ENCODE assay signal across 1 fruit fly cellular context in the genomic region with DNA sequence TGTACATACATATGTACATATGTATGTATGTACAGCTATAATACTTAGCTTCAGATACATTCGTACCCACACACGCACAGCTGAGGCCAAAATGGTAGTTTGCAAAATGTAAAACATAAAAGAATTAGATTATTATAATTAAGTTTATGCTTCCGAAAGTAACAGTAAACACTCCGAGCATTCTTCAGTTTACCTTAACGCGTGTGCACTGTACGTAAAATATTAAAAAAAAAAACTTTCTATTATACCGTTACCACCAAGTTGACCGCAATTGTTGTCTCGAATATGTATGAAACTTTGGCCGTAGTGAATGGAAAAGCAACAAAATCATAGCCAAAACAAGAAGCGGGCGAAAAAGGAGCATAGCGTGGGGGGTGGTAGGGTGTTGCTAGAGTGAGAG.
TF ChIP-seq lines count a peak whose summit lies in the region.

No protein-coding gene starts in this region.

TF ChIP-seq in whole organism, embryonic, 481 proteins besides CTCF, POLR2A, EP300 and RAD21 (continued from another document):
- TF ChIP-seq CG4707 (GFP tag; optimal IDR thresholded peaks at IDR 0.05; lab: Kevin White, UChicago) = peak; percentile 73
- TF ChIP-seq pnt (GFP tag; optimal IDR thresholded peaks at IDR 0.05; lab: Kevin White, UChicago) = peak; percentile 29
- peak; percentile 78 for TF ChIP-seq ken (GFP tag; IDR thresholded peaks at IDR 0.05; lab: Robert Waterston, UW)
- TF ChIP-seq hbn (GFP tag; IDR thresholded peaks at IDR 0.05; lab: Robert Waterston, UW; ENCODE audit: partially characterized antibody) = no peak
- TF ChIP-seq gro (GFP tag; optimal IDR thresholded peaks at IDR 0.05; lab: Kevin White, UChicago) = peak; percentile 63
- TF ChIP-seq CG4820 (GFP tag; optimal IDR thresholded peaks at IDR 0.05; lab: Kevin White, UChicago) = peak; percentile 83
- TF ChIP-seq mld (GFP tag; IDR thresholded peaks at IDR 0.05; lab: Robert Waterston, UW; ENCODE audit: partially characterized antibody) = no peak
- TF ChIP-seq Ptx1 (GFP tag; IDR thresholded peaks at IDR 0.05; lab: Robert Waterston, UW) = peak; percentile 87
- TF ChIP-seq CG13624 (GFP tag; optimal IDR thresholded peaks at IDR 0.05; lab: Kevin White, UChicago) = peak; percentile 53
- TF ChIP-seq repo (GFP tag; optimal IDR thresholded peaks at IDR 0.05; lab: Kevin White, UChicago) = peak; percentile 43
- peak; percentile 67 for TF ChIP-seq CG6254 (GFP tag; optimal IDR thresholded peaks at IDR 0.05; lab: Kevin White, UChicago)
- peak; percentile 63; the same call in 1 of the 3 replicates for TF ChIP-seq ase (GFP tag; IDR thresholded peaks at IDR 0.05; lab: Robert Waterston, UW)
- no peak for TF ChIP-seq dimm (GFP tag; IDR thresholded peaks at IDR 0.05; lab: Robert Waterston, UW)
- TF ChIP-seq dm (GFP tag; optimal IDR thresholded peaks at IDR 0.05; lab: Kevin White, UChicago) = peak; percentile 40
- peak; percentile 7 for TF ChIP-seq pros (GFP tag; optimal IDR thresholded peaks at IDR 0.05; lab: Kevin White, UChicago)
- TF ChIP-seq Opbp (GFP tag; IDR thresholded peaks at IDR 0.05; lab: Robert Waterston, UW; ENCODE audit: partially characterized antibody) = no peak
- peak; percentile 89 for TF ChIP-seq unpg (GFP tag; optimal IDR thresholded peaks at IDR 0.05; lab: Kevin White, UChicago)
- no peak for TF ChIP-seq CG9797 (GFP tag; optimal IDR thresholded peaks at IDR 0.05; lab: Kevin White, UChicago)
- peak; percentile 88 for TF ChIP-seq dysf (GFP tag; IDR thresholded peaks at IDR 0.05; lab: Robert Waterston, UW)
- TF ChIP-seq Elba2 (GFP tag; optimal IDR thresholded peaks at IDR 0.05; lab: Kevin White, UChicago) = no peak
- peak; percentile 72 for TF ChIP-seq Hand (GFP tag; optimal IDR thresholded peaks at IDR 0.05; lab: Kevin White, UChicago)
- no peak for TF ChIP-seq ham (GFP tag; IDR thresholded peaks at IDR 0.05; lab: Robert Waterston, UW)
- 0 out of 2 replicates have a peak, but pooled peaks have one; percentile 37 for TF ChIP-seq sim (GFP tag; IDR thresholded peaks at IDR 0.05; lab: Robert Waterston, UW)
- TF ChIP-seq Atf6 (GFP tag; IDR thresholded peaks at IDR 0.05; lab: Robert Waterston, UW) = peak; percentile 90
- TF ChIP-seq trem (tag; optimal IDR thresholded peaks at IDR 0.05; lab: Kevin White, UChicago) = peak; percentile 51
- TF ChIP-seq CG3407 (GFP tag; optimal IDR thresholded peaks at IDR 0.05; lab: Kevin White, UChicago) = peak; percentile 69
- peak; percentile 50 for TF ChIP-seq Spps (tag; optimal IDR thresholded peaks at IDR 0.05; lab: Kevin White, UChicago)
- TF ChIP-seq E2f2 (GFP tag; IDR thresholded peaks at IDR 0.05; lab: Robert Waterston, UW) = peak; percentile 52; the same call in 1 of the 2 replicates
- peak; percentile 65 for TF ChIP-seq Dad (GFP tag; optimal IDR thresholded peaks at IDR 0.05; lab: Kevin White, UChicago)
- TF ChIP-seq CG42726 (GFP tag; IDR thresholded peaks at IDR 0.05; lab: Robert Waterston, UW; ENCODE audit: partially characterized antibody) = no peak
- TF ChIP-seq CG18764 (GFP tag; optimal IDR thresholded peaks at IDR 0.05; lab: Kevin White, UChicago) = peak; percentile 56
- TF ChIP-seq CG17328 (GFP tag; IDR thresholded peaks at IDR 0.05; lab: Robert Waterston, UW) = peak; percentile 77
- peak; percentile 84 for TF ChIP-seq az2 (GFP tag; optimal IDR thresholded peaks at IDR 0.05; lab: Kevin White, UChicago)
- peak; percentile 84 for TF ChIP-seq slbo (GFP tag; IDR thresholded peaks at IDR 0.05; lab: Robert Waterston, UW)
- peak; percentile 74 for TF ChIP-seq HHEX (GFP tag; optimal IDR thresholded peaks at IDR 0.05; lab: Kevin White, UChicago)
- no peak for TF ChIP-seq CG14860 (GFP tag; IDR thresholded peaks at IDR 0.05; lab: Robert Waterston, UW; ENCODE audit: partially characterized antibody)
- peak; percentile 73 for TF ChIP-seq B-H1 (GFP tag; IDR thresholded peaks at IDR 0.05; lab: Robert Waterston, UW)
- no peak for TF ChIP-seq knrl (GFP tag; IDR thresholded peaks at IDR 0.05; lab: Robert Waterston, UW; ENCODE audit: partially characterized antibody)
- TF ChIP-seq CG31388 (GFP tag; optimal IDR thresholded peaks at IDR 0.05; lab: Kevin White, UChicago) = no peak
TF ChIP-seq in whole organism, embryonic: peak in this region for 361.
